Worm (Caenorhabditis elegans): ENCODE results near the gene Y40H7A.10.

Gene Y40H7A.10

DNA sequence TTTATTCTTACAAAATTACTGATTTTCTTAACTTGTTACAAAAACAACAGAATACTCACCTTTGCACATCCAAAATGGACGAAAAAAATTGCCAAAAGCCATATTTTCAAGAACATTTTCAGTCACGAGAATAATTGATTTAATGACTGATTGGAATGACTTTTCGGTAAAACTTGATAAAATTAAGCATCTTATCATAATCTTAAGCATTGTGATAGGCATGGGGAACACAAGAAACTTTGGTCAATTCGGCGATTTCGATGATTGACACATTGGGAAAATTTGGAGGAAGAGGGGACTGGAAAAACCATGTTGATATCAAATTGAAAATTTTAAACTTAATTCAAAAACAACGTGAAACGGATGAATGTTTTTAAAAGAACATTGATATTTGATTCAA, at the start of gene Y40H7A.10:
TSS of gene Y40H7A.10 (minus strand) at position 128 of the 400 bp plus-strand sequence.
- TF ChIP-seq T22C8.4 (GFP tag; IDR thresholded peaks at IDR 0.05) (no peak), ztf-23 (GFP tag; IDR thresholded peaks at IDR 0.05) (no peak), flt-1 (GFP tag; IDR thresholded peaks at IDR 0.05) (no peak), tab-1 (GFP tag; IDR thresholded peaks at IDR 0.05) (no peak), ref-1 (GFP tag; conservative IDR thresholded peaks at IDR 0.05) (no peak), ztf-29 (GFP tag; IDR thresholded peaks at IDR 0.05) (no peak), klf-2 (GFP tag; conservative IDR thresholded peaks at IDR 0.05) (no peak), cog-1 (tag; optimal IDR thresholded peaks at IDR 0.05) (no peak), med-1 (GFP tag; optimal IDR thresholded peaks at IDR 0.05; ENCODE audit: insufficient read depth) (no peak)

DNA sequence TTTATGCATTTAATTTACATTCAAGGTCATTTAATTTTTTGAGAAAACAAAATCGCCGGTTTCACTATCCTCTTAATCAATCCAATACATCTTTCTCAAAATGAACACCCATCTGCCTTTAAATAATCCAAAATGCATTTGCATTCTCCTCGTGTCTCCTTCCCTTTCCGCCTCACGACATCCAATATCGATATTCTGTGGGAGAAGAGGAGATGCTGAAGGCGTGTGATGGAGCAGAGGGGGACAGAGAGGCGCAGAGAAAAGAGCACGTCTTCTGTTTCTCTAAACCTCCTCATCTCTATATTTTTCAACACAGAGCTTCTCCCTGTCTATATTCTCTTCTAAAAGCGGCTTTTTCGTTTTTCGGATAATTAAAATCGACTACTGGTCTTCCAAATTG, 44.2 kb upstream of the Y40H7A.10 start, which contains the start of gene Y73F8A.5:
TSS of gene Y73F8A.5 (plus strand) at position 321 of the 400 bp plus-strand sequence.
- TF ChIP-seq med-1 (GFP tag; optimal IDR thresholded peaks at IDR 0.05; ENCODE audit: insufficient read depth), result no peak
- no peak for TF ChIP-seq T22C8.4 (GFP tag; IDR thresholded peaks at IDR 0.05)
- no peak for TF ChIP-seq flt-1 (GFP tag; IDR thresholded peaks at IDR 0.05)
- no peak for TF ChIP-seq ref-1 (GFP tag; conservative IDR thresholded peaks at IDR 0.05)
- no peak for TF ChIP-seq tab-1 (GFP tag; IDR thresholded peaks at IDR 0.05)
- no peak for TF ChIP-seq cog-1 (tag; optimal IDR thresholded peaks at IDR 0.05)
- TF ChIP-seq ztf-29 (GFP tag; IDR thresholded peaks at IDR 0.05), result no peak

DNA sequence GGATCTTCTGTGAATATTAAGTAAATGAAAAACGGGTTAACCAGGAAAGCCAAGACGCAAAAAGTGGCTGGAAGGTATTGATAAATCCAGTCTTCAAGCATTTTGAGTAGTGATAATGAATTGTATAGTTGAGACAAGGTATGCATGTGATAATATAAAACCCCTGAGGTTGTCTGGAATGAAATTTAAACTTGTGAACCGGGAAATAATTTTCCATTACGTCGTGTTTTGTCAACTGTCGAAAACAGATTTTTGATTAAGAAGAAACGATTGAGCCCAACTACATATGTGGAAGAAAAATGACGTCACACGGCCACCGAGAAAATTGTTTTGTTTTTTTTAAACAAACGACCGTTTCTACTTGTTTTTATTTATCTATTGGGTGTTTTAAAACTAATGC, 36.8 kb upstream of the Y40H7A.10 start, which contains the start of gene srj-42:
TSS of gene srj-42 (minus strand) at position 101 of the 400 bp plus-strand sequence.
- TF ChIP-seq klf-2 (GFP tag; conservative IDR thresholded peaks at IDR 0.05) (no peak), flt-1 (GFP tag; IDR thresholded peaks at IDR 0.05) (no peak), T22C8.4 (GFP tag; IDR thresholded peaks at IDR 0.05) (no peak), med-1 (GFP tag; optimal IDR thresholded peaks at IDR 0.05; ENCODE audit: insufficient read depth) (no peak)

DNA sequence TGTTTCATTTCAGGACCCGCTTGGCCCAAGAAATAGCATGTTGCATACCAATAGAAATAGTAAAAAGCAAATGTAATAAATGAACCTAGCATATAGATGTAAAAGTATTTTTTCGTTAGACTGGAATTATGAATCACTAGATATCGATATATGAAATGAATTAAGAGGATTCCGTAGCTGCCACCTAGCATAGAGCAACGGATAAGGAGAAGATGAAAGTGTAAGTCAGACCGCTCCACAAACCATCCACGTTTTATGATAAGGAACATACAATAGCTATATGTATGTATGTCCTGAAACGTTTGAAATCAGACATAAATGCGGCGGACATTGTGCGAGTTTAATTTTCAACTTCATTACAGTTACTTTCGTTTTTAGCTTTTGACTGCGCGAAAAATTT, 35.7 kb upstream of the Y40H7A.10 start:
- TF ChIP-seq ref-1 (GFP tag; conservative IDR thresholded peaks at IDR 0.05), result no peak
- no peak for TF ChIP-seq klf-2 (GFP tag; conservative IDR thresholded peaks at IDR 0.05)
- TF ChIP-seq flt-1 (GFP tag; IDR thresholded peaks at IDR 0.05), result no peak
- no peak for TF ChIP-seq cog-1 (tag; optimal IDR thresholded peaks at IDR 0.05)
- no peak for TF ChIP-seq T22C8.4 (GFP tag; IDR thresholded peaks at IDR 0.05)
- no peak for TF ChIP-seq tab-1 (GFP tag; IDR thresholded peaks at IDR 0.05)
- no peak for TF ChIP-seq ztf-29 (GFP tag; IDR thresholded peaks at IDR 0.05)
- no peak for TF ChIP-seq med-1 (GFP tag; optimal IDR thresholded peaks at IDR 0.05; ENCODE audit: insufficient read depth)
- TF ChIP-seq ztf-23 (GFP tag; IDR thresholded peaks at IDR 0.05), result no peak

ce11 chrIV:15245655-15246054, 30.3 kb upstream of the Y40H7A.10 start, which contains the start of gene Y73F8A.36:
Gene Y73F8A.36 (plus strand): TSS chrIV:15245955.
- TF ChIP-seq tab-1 (GFP tag; IDR thresholded peaks at IDR 0.05) (no peak), klf-2 (GFP tag; conservative IDR thresholded peaks at IDR 0.05) (no peak), flt-1 (GFP tag; IDR thresholded peaks at IDR 0.05) (no peak)

DNA sequence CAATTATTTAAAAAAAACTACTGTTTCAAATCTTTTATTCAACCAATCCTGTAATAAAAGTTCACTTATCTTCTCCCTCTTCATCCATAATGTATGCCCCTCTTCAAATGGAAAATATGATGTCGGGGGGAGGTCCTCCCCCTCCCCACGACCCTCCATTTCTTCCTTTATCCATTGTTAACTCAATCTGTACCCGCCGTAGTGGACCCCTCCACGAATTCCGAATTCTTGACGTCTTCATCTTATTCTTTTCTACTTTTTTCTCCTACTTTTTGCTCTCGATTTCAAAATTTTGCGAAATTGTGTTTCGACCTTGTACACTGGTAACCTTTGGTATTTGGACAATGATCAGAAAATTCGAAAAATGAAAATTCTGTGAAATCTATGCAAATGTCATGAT, 20.5 kb upstream of the Y40H7A.10 start, which contains the start of gene lgc-52:
TSS of gene lgc-52 (plus strand) at position 268 of the 400 bp plus-strand sequence.
- no peak for TF ChIP-seq flt-1 (GFP tag; IDR thresholded peaks at IDR 0.05)
- TF ChIP-seq ztf-29 (GFP tag; IDR thresholded peaks at IDR 0.05), result no peak
- TF ChIP-seq cog-1 (tag; optimal IDR thresholded peaks at IDR 0.05), result no peak
- no peak for TF ChIP-seq tab-1 (GFP tag; IDR thresholded peaks at IDR 0.05)
- no peak for TF ChIP-seq ref-1 (GFP tag; conservative IDR thresholded peaks at IDR 0.05)
- no peak for TF ChIP-seq ztf-23 (GFP tag; IDR thresholded peaks at IDR 0.05)
- no peak for TF ChIP-seq T22C8.4 (GFP tag; IDR thresholded peaks at IDR 0.05)
- TF ChIP-seq klf-2 (GFP tag; conservative IDR thresholded peaks at IDR 0.05), result no peak
- no peak for TF ChIP-seq med-1 (GFP tag; optimal IDR thresholded peaks at IDR 0.05; ENCODE audit: insufficient read depth)

DNA sequence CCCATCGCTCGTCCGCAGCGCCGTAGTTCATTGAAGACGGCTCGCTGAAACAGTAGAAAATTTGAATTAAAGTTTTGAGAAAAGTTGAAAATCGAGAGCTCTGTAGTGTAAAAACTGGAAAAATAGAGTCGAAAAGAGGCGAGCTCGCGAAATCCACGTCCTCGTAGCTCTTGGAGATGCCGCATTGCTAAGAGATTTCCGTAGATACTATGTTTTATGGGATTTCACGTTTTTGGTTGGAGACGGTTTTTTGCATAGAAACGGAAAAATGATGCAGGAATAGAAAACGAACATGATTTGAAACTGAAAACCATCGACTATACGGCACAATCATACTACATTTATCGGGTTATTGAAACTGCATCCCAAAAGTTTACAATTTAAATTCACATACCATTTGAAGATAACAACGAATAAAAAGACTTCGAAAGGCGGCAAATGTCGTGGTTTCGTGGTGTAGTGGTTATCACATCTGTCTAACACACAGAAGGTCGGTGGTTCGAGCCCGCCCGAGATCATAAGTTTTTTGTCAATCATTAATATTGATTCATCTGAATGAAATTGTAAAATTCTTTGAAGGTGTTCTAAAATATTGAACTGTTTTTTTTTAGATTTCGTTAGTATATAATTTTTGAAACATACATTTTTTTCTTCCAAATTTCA, 19.7 kb upstream of the Y40H7A.10 start, which contains the start of gene pkd-2:
TSS of gene pkd-2 (minus strand) at position 51 of the 663 bp plus-strand sequence.
- TF ChIP-seq tab-1 (GFP tag; IDR thresholded peaks at IDR 0.05), result no peak
- TF ChIP-seq med-1 (GFP tag; optimal IDR thresholded peaks at IDR 0.05; ENCODE audit: insufficient read depth), result no peak
- no peak for TF ChIP-seq cog-1 (tag; optimal IDR thresholded peaks at IDR 0.05)
- no peak for TF ChIP-seq flt-1 (GFP tag; IDR thresholded peaks at IDR 0.05)
- no peak for TF ChIP-seq ztf-29 (GFP tag; IDR thresholded peaks at IDR 0.05)
- TF ChIP-seq ztf-23 (GFP tag; IDR thresholded peaks at IDR 0.05), result no peak
- no peak for TF ChIP-seq T22C8.4 (GFP tag; IDR thresholded peaks at IDR 0.05)
- no peak for TF ChIP-seq ref-1 (GFP tag; conservative IDR thresholded peaks at IDR 0.05)
- TF ChIP-seq klf-2 (GFP tag; conservative IDR thresholded peaks at IDR 0.05), result no peak

DNA sequence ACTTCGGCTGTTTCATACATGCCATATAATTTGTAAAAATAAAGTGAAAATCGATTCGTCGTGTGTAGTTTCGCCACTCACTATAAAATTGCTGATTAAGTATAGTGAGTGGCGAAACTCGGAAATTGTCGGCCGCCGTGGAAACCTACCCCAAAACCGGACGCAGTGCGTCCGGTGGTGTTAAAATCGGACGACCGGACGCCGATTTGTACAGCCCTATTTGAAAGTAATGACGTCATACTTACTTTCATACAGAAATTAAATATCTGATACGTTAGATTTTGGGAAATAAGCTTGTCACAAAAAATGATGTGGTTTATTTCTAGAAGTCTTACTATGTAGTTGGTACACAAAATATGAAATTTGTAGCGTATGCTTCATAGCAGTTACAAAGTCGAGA, 18.9 kb upstream of the Y40H7A.10 start:
- TF ChIP-seq med-1 (GFP tag; optimal IDR thresholded peaks at IDR 0.05; ENCODE audit: insufficient read depth) (no peak), flt-1 (GFP tag; IDR thresholded peaks at IDR 0.05) (no peak), T22C8.4 (GFP tag; IDR thresholded peaks at IDR 0.05) (no peak), ref-1 (GFP tag; conservative IDR thresholded peaks at IDR 0.05) (no peak), ztf-23 (GFP tag; IDR thresholded peaks at IDR 0.05) (no peak), klf-2 (GFP tag; conservative IDR thresholded peaks at IDR 0.05) (no peak), ztf-29 (GFP tag; IDR thresholded peaks at IDR 0.05) (no peak)

DNA sequence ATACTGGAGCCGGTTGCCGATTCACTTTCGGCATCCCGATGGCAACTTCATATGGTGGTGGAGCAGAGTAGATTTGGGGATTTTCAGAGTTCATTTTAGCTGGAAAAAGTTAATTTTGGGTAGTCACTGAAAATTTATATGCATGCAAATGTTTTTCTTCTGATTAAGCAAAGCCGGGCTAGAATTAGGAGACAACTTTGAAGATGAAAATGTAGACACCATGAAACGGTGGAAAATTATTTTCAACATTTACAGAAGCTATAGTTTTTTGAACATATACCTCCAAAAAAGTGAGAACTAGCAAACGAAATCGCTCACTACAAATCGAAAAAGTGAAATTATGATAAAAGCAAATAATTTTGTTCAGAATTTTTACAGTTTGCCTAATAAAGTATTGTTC, 4.9 kb upstream of the Y40H7A.10 start, which contains the start of gene Y40H7A.11:
TSS of gene Y40H7A.11 (minus strand) at position 101 of the 400 bp plus-strand sequence.
- TF ChIP-seq ref-1 (GFP tag; conservative IDR thresholded peaks at IDR 0.05), result no peak
- no peak for TF ChIP-seq med-1 (GFP tag; optimal IDR thresholded peaks at IDR 0.05; ENCODE audit: insufficient read depth)
- no peak for TF ChIP-seq T22C8.4 (GFP tag; IDR thresholded peaks at IDR 0.05)
- TF ChIP-seq cog-1 (tag; optimal IDR thresholded peaks at IDR 0.05), result no peak
- TF ChIP-seq flt-1 (GFP tag; IDR thresholded peaks at IDR 0.05), result no peak
- TF ChIP-seq ztf-29 (GFP tag; IDR thresholded peaks at IDR 0.05), result no peak
- TF ChIP-seq tab-1 (GFP tag; IDR thresholded peaks at IDR 0.05), result no peak
- TF ChIP-seq ztf-23 (GFP tag; IDR thresholded peaks at IDR 0.05), result no peak
- TF ChIP-seq klf-2 (GFP tag; conservative IDR thresholded peaks at IDR 0.05), result no peak

DNA sequence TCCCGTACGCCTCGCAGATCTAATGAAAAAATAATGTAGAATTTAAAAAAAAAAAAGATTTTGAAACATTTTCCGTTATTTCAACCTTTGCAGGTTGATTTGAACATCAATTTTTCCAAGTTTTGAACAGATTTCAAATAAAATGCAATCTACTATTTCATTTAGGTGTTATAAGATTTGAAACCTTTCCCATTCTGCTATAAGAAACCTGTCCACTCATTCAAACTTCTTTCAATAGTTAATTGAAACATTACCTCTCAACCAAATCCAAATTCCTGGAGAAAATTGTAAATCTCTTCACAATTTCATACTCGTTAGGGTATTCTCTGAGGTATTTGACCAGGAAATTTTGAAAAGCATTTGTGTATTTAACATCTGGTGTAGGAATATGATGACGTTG, 703 bp downstream of the Y40H7A.10 start:
- no peak for TF ChIP-seq klf-2 (GFP tag; conservative IDR thresholded peaks at IDR 0.05)
- no peak for TF ChIP-seq cog-1 (tag; optimal IDR thresholded peaks at IDR 0.05)
- TF ChIP-seq med-1 (GFP tag; optimal IDR thresholded peaks at IDR 0.05; ENCODE audit: insufficient read depth), result no peak
- TF ChIP-seq T22C8.4 (GFP tag; IDR thresholded peaks at IDR 0.05), result no peak
- TF ChIP-seq ref-1 (GFP tag; conservative IDR thresholded peaks at IDR 0.05), result no peak
- TF ChIP-seq ztf-23 (GFP tag; IDR thresholded peaks at IDR 0.05), result no peak
- no peak for TF ChIP-seq tab-1 (GFP tag; IDR thresholded peaks at IDR 0.05)
- TF ChIP-seq ztf-29 (GFP tag; IDR thresholded peaks at IDR 0.05), result no peak
- no peak for TF ChIP-seq flt-1 (GFP tag; IDR thresholded peaks at IDR 0.05)
